Fruit fly (Drosophila melanogaster): ENCODE results near the gene CG32214.

DNA sequence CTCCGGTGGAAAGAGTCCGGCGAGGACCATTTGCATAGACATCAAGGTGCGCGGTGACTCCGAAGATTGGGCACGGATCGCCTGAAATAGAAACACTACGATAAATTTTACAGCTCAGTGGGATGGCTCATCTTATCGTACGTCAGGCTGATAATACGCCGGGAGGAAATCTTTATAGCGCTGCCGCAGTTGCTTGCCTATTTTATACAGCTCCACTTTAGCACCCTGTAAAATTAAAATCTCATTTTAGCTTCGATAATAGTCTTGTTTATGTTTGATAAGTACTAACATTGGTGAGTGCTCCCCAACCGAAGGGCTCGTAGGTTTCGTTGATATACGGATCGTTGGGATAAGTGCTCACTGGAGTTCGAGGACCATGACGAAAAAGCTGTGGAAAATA is 32.2 kb downstream of the CG32214 start:
- TF ChIP-seq CG5204 (GFP tag; optimal IDR thresholded peaks at IDR 0.05) = no peak
- no peak for TF ChIP-seq CG7101 (tag; optimal IDR thresholded peaks at IDR 0.05)
- TF ChIP-seq pad (GFP tag; optimal IDR thresholded peaks at IDR 0.05) = no peak
- TF ChIP-seq Crg-1 (GFP tag; optimal IDR thresholded peaks at IDR 0.05) = no peak
- TF ChIP-seq CG33017 (tag; optimal IDR thresholded peaks at IDR 0.05) = no peak
- TF ChIP-seq Hr96 (GFP tag; optimal IDR thresholded peaks at IDR 0.05) = no peak
- TF ChIP-seq CG11617 (GFP tag; optimal IDR thresholded peaks at IDR 0.05) = no peak
- no peak for TF ChIP-seq Clk (GFP tag; optimal IDR thresholded peaks at IDR 0.05)
- no peak for TF ChIP-seq kay (GFP tag; ENCODE audit: borderline replicate concordance)
- TF ChIP-seq CG7045 (GFP tag; optimal IDR thresholded peaks at IDR 0.05) = peak; percentile 66

Data from whole organism, adult.